Worm (Caenorhabditis elegans) whole organism, L1 larva: Measurements from ENCODE around the gene imph-1.

Source experiments
- C04F5.9 ChIP-seq: sonication (generic microtip); optimal IDR thresholded peaks from 2 replicates; lab custom pipeline; 2016; ENCODE audit warnings: missing genetic modification characterization, missing compliant biosample characterization
- C16A3.4 ChIP-seq: fragments of 150-350 bp; optimal IDR thresholded peaks from 2 replicates; lab custom pipeline; 2014; ENCODE audit warnings: missing biosample characterization, missing genetic modification characterization
- C34B4.2 ChIP-seq: sonication (generic microtip); optimal IDR thresholded peaks from 2 replicates; lab custom pipeline; 2017; ENCODE audit warnings: mild to moderate bottlenecking, missing genetic modification characterization, missing compliant biosample characterization
- Y116A8C.19 ChIP-seq: sonication (generic microtip); optimal IDR thresholded peaks from 2 replicates; lab custom pipeline; 2016; ENCODE audit warnings: missing compliant biosample characterization, missing genetic modification characterization, borderline replicate concordance
- aly-2 ChIP-seq: fragments of 150-350 bp; optimal IDR thresholded peaks from 2 replicates; lab custom pipeline; 2014; ENCODE audit warnings: missing biosample characterization, missing genetic modification characterization
- blmp-1 ChIP-seq: fragments of 150-350 bp; optimal IDR thresholded peaks from 2 replicates; lab custom pipeline; 2014; ENCODE audit warnings: missing biosample characterization, missing genetic modification characterization
- ceh-63 ChIP-seq: fragments of 200-800 bp; sonication (Bioruptor generic); optimal IDR thresholded peaks from 2 replicates; lab custom pipeline; 2018; ENCODE audit warnings: mild to moderate bottlenecking, missing genetic modification characterization, missing compliant biosample characterization
- ceh-82 ChIP-seq, 3 experiments: fragments of 150-350 bp in 1 of 3; sonication (generic microtip) in 2 of 3; optimal IDR thresholded peaks; 2 replicates each; lab custom pipeline; 2014 to 2017; ENCODE audit warnings: missing biosample characterization in 3 of 3, missing genetic modification characterization in 3 of 3
- ceh-88 ChIP-seq: fragments of 200-800 bp; sonication (Bioruptor generic); IDR thresholded peaks from 2 replicates; pipeline ENCODE4 v1.3.6; 2022; ENCODE audit warnings: missing genetic modification characterization, missing compliant biosample characterization
- ceh-90 ChIP-seq: sonication (generic microtip); optimal IDR thresholded peaks from 2 replicates; lab custom pipeline; 2016; ENCODE audit warnings: missing genetic modification characterization, missing compliant biosample characterization
- ces-1 ChIP-seq: fragments of 150-350 bp; optimal IDR thresholded peaks from 2 replicates; lab custom pipeline; 2014; ENCODE audit warnings: missing biosample characterization, missing genetic modification reagents, missing genetic modification characterization
- dpl-1 ChIP-seq, 3 experiments: fragments of 150-350 bp in 2 of 3; sonication (generic microtip) in 1 of 3; optimal IDR thresholded peaks; 2 replicates each; lab custom pipeline; 2014 to 2017; ENCODE audit warnings: missing biosample characterization in 3 of 3, missing genetic modification characterization in 3 of 3, missing genetic modification reagents in 3 of 3
- dsc-1 ChIP-seq: sonication (generic microtip); optimal IDR thresholded peaks from 2 replicates; lab custom pipeline; 2016; ENCODE audit warnings: mild to moderate bottlenecking, missing genetic modification characterization, missing compliant biosample characterization
- efl-1 ChIP-seq, 4 experiments: fragments of 150-350 bp; optimal IDR thresholded peaks in 3 of 4; peaks in 1 of 4; 1 replicate in 1 of 4; 2 replicates in 3 of 4; lab custom pipeline; 2014; ENCODE audit warnings: missing biosample characterization in 2 of 4, missing genetic modification characterization in 2 of 4, missing genetic modification reagents in 2 of 4
- efl-3 ChIP-seq: fragments of 200-800 bp; sonication (Bioruptor generic); optimal IDR thresholded peaks from 2 replicates; lab custom pipeline; 2018; ENCODE audit warnings: mild to moderate bottlenecking, missing genetic modification characterization, missing compliant biosample characterization
- egl-13 ChIP-seq: sonication (generic microtip); optimal IDR thresholded peaks from 2 replicates; lab custom pipeline; 2016; ENCODE audit warnings: missing genotype, missing genetic modification reagents, missing genetic modification characterization, missing compliant biosample characterization
- elt-2 ChIP-seq: sonication (generic microtip); optimal IDR thresholded peaks from 2 replicates; lab custom pipeline; 2016; ENCODE audit warnings: missing genetic modification characterization, mild to moderate bottlenecking, inconsistent platforms, missing compliant biosample characterization, missing genetic modification reagents
- fos-1 ChIP-seq: fragments of 150-350 bp; optimal IDR thresholded peaks from 2 replicates; lab custom pipeline; 2014; ENCODE audit warnings: missing biosample characterization, missing genetic modification characterization
- hlh-17 ChIP-seq: fragments of 200-800 bp; sonication (Bioruptor generic); optimal IDR thresholded peaks from 2 replicates; lab custom pipeline; 2018; ENCODE audit warnings: missing genetic modification characterization, mild to moderate bottlenecking, missing compliant biosample characterization, moderate library complexity, borderline replicate concordance
- hpl-2 ChIP-seq: fragments of 150-350 bp; optimal IDR thresholded peaks from 2 replicates; lab custom pipeline; 2014; ENCODE audit warnings: missing biosample characterization, missing genetic modification reagents, missing genetic modification characterization
- isw-1 ChIP-seq: fragments of 200-800 bp; sonication (Bioruptor generic); IDR thresholded peaks from 2 replicates; pipeline ENCODE4 v1.3.6; 2022; ENCODE audit warnings: missing genetic modification characterization, missing compliant biosample characterization
- jun-1 ChIP-seq: fragments of 150-350 bp; optimal IDR thresholded peaks from 2 replicates; lab custom pipeline; 2014; ENCODE audit warnings: missing biosample characterization, missing genetic modification reagents, missing genetic modification characterization
- lin-13 ChIP-seq: fragments of 150-350 bp; optimal IDR thresholded peaks from 2 replicates; lab custom pipeline; 2014; ENCODE audit warnings: missing biosample characterization, missing genetic modification reagents, missing genetic modification characterization
- lin-14 ChIP-seq: fragments of 200-800 bp; sonication (Bioruptor generic); optimal IDR thresholded peaks from 2 replicates; lab custom pipeline; 2018; ENCODE audit warnings: mild to moderate bottlenecking, missing genetic modification characterization, moderate library complexity, missing compliant biosample characterization
- lin-39 ChIP-seq: fragments of 150-350 bp; optimal IDR thresholded peaks from 2 replicates; lab custom pipeline; 2014; ENCODE audit warnings: missing biosample characterization, missing genetic modification reagents, missing genetic modification characterization
- lsy-2 ChIP-seq, 2 experiments: fragments of 150-350 bp; optimal IDR thresholded peaks; 2 replicates each; lab custom pipeline; 2014; ENCODE audit warnings: missing biosample characterization in 2 of 2, missing genetic modification characterization in 2 of 2
- mdl-1 ChIP-seq, 2 experiments: fragments of 150-350 bp; optimal IDR thresholded peaks; 2 replicates each; lab custom pipeline; 2014 to 2017; ENCODE audit warnings: missing biosample characterization in 2 of 2, missing genetic modification characterization in 2 of 2, inconsistent platforms in 1 of 2
- nhr-11 ChIP-seq: fragments of 150-350 bp; optimal IDR thresholded peaks from 2 replicates; lab custom pipeline; 2014; ENCODE audit warnings: missing biosample characterization, missing genetic modification characterization
- nhr-12 ChIP-seq: sonication (generic microtip); optimal IDR thresholded peaks from 2 replicates; lab custom pipeline; 2017; ENCODE audit warnings: missing biosample characterization, missing genetic modification characterization
- nhr-19 ChIP-seq: fragments of 200-800 bp; sonication (Bioruptor generic); conservative IDR thresholded peaks from 2 replicates; pipeline ENCODE4 v1.3.6; 2022; ENCODE audit warnings: missing genetic modification characterization, missing compliant biosample characterization
- nhr-237 ChIP-seq: fragments of 150-350 bp; optimal IDR thresholded peaks from 2 replicates; lab custom pipeline; 2014; ENCODE audit warnings: missing biosample characterization, missing genetic modification characterization
- nhr-47 ChIP-seq: sonication (generic microtip); optimal IDR thresholded peaks from 2 replicates; lab custom pipeline; 2016; ENCODE audit warnings: mild to moderate bottlenecking, missing genetic modification characterization, moderate library complexity, missing compliant biosample characterization
- nhr-71 ChIP-seq: sonication (generic microtip); optimal IDR thresholded peaks from 2 replicates; lab custom pipeline; 2016; ENCODE audit warnings: mild to moderate bottlenecking, missing genetic modification characterization, moderate library complexity, missing compliant biosample characterization
- nhr-77 ChIP-seq: fragments of 150-350 bp; optimal IDR thresholded peaks from 2 replicates; lab custom pipeline; 2014; ENCODE audit warnings: missing biosample characterization, missing genetic modification characterization
- nhr-84 ChIP-seq: sonication (generic microtip); optimal IDR thresholded peaks from 2 replicates; lab custom pipeline; 2017; ENCODE audit warnings: missing biosample characterization, missing genetic modification characterization
- nhr-85 ChIP-seq: sonication (generic microtip); peaks from one replicate; lab custom pipeline; 2016; ENCODE audit warnings: missing genetic modification characterization, inconsistent platforms, missing compliant biosample characterization
- nhr-90 ChIP-seq: sonication (generic microtip); optimal IDR thresholded peaks from 2 replicates; lab custom pipeline; 2016; ENCODE audit warnings: mild to moderate bottlenecking, missing genetic modification characterization, missing compliant biosample characterization; ENCODE audit not compliant: poor library complexity
- pag-3 ChIP-seq: sonication (generic microtip); optimal IDR thresholded peaks from 2 replicates; lab custom pipeline; 2017; ENCODE audit warnings: missing genetic modification characterization, mild to moderate bottlenecking, missing compliant biosample characterization, antibody characterized with exemption, borderline replicate concordance; ENCODE audit not compliant: insufficient read depth
- pax-3 ChIP-seq: fragments of 200-800 bp; sonication (Bioruptor generic); optimal IDR thresholded peaks from 2 replicates; lab custom pipeline; 2018; ENCODE audit warnings: mild to moderate bottlenecking, missing genetic modification characterization, moderate library complexity, missing compliant biosample characterization
- rnt-1 ChIP-seq: sonication (generic microtip); optimal IDR thresholded peaks from 2 replicates; lab custom pipeline; 2016; ENCODE audit warnings: mild to moderate bottlenecking, missing genetic modification characterization, moderate library complexity, missing compliant biosample characterization
- snpc-4 ChIP-seq: fragments of 150-350 bp; optimal IDR thresholded peaks from 2 replicates; lab custom pipeline; 2014; ENCODE audit warnings: missing biosample characterization, missing genetic modification characterization
- snu-23 ChIP-seq: sonication (generic microtip); optimal IDR thresholded peaks from 2 replicates; lab custom pipeline; 2016; ENCODE audit warnings: missing genetic modification characterization, missing compliant biosample characterization
- sox-4 ChIP-seq: sonication (generic microtip); optimal IDR thresholded peaks from 2 replicates; lab custom pipeline; 2016; ENCODE audit warnings: missing genetic modification characterization, missing compliant biosample characterization
- unc-30 ChIP-seq: sonication (generic microtip); optimal IDR thresholded peaks from 2 replicates; lab custom pipeline; 2017; ENCODE audit warnings: missing biosample characterization, missing genetic modification characterization
- unc-62 ChIP-seq: fragments of 150-350 bp; optimal IDR thresholded peaks from 2 replicates; lab custom pipeline; 2014; ENCODE audit warnings: missing biosample characterization, missing genetic modification reagents, missing genetic modification characterization
- unc-86 ChIP-seq: sonication (generic microtip); optimal IDR thresholded peaks from 2 replicates; lab custom pipeline; 2016; ENCODE audit warnings: missing genetic modification characterization, missing compliant biosample characterization
- unc-98 ChIP-seq: fragments of 200-800 bp; sonication (Bioruptor generic); IDR thresholded peaks from 2 replicates; pipeline ENCODE4 v1.3.6; 2022; ENCODE audit warnings: missing genetic modification characterization, missing compliant biosample characterization
- vab-15 ChIP-seq: sonication (generic microtip); optimal IDR thresholded peaks from 2 replicates; lab custom pipeline; 2017; ENCODE audit warnings: missing genotype, mild to moderate bottlenecking, missing genetic modification characterization, missing compliant biosample characterization
- ztf-4 ChIP-seq: fragments of 150-350 bp; optimal IDR thresholded peaks from 2 replicates; lab custom pipeline; 2014; ENCODE audit warnings: missing biosample characterization, missing genetic modification characterization

imph-1 gene

ce11 chrIII:4544959-4545358 lies 8.5 kb upstream of the imph-1 start, which contains the start of gene M88.3:
TSS of gene M88.3 (minus strand) at chrIII:4545059.
- no peak for TF ChIP-seq mdl-1 (tag; optimal IDR thresholded peaks at IDR 0.05; lab: Kevin White, UChicago)
- TF ChIP-seq hlh-17 (GFP tag; lab: Kevin White, UChicago) = no peak
- TF ChIP-seq aly-2 (tag; lab: Kevin White, UChicago) = no peak
- no peak for TF ChIP-seq blmp-1
- no peak for TF ChIP-seq nhr-19
- no peak for TF ChIP-seq vab-15
- TF ChIP-seq nhr-12 (tag; lab: Kevin White, UChicago) = no peak
- TF ChIP-seq elt-2 = no peak
- TF ChIP-seq unc-98 = no peak
- TF ChIP-seq jun-1 (tag; lab: Kevin White, UChicago) = no peak
- no peak for TF ChIP-seq unc-30 (tag; lab: Kevin White, UChicago)
- no peak for TF ChIP-seq nhr-84 (tag; lab: Kevin White, UChicago)
- no peak for TF ChIP-seq unc-62
- TF ChIP-seq snpc-4 = no peak
- TF ChIP-seq C16A3.4 (tag; lab: Kevin White, UChicago) = no peak
- no peak for TF ChIP-seq isw-1 (GFP tag; lab: Robert Waterston, UW)
- TF ChIP-seq efl-3 = no peak
- no peak for TF ChIP-seq egl-13 (tag; lab: Kevin White, UChicago)

ce11 chrIII:4548739-4549138 lies 4.7 kb upstream of the imph-1 start, which contains the start of gene M88.4:
TSS of gene M88.4 (plus strand) at chrIII:4549039.
- no peak for TF ChIP-seq nhr-11 (tag; lab: Kevin White, UChicago)
- no peak for TF ChIP-seq mdl-1 (tag; optimal IDR thresholded peaks at IDR 0.05; lab: Kevin White, UChicago)
- TF ChIP-seq sox-4 = no peak
- TF ChIP-seq isw-1 (GFP tag; lab: Robert Waterston, UW) = no peak
- TF ChIP-seq dpl-1 (GFP tag; optimal IDR thresholded peaks at IDR 0.05; lab: Kevin White, UChicago) = no peak
- TF ChIP-seq lsy-2 (tag; optimal IDR thresholded peaks at IDR 0.05; lab: Kevin White, UChicago) = no peak
- TF ChIP-seq ceh-63 = no peak
- TF ChIP-seq nhr-85 (tag; lab: Kevin White, UChicago) = no peak
- TF ChIP-seq egl-13 (tag; lab: Kevin White, UChicago) = no peak
- TF ChIP-seq pax-3 (tag; lab: Kevin White, UChicago) = no peak
- no peak for TF ChIP-seq unc-30 (tag; lab: Kevin White, UChicago)
- TF ChIP-seq nhr-71 (tag; lab: Kevin White, UChicago) = no peak
- TF ChIP-seq pag-3 (tag; lab: Kevin White, UChicago) = no peak
- TF ChIP-seq snu-23 = no peak

- TF ChIP-seq unc-98 (no peak), Y116A8C.19 (tag; lab: Kevin White, UChicago) (no peak), dpl-1 (GFP tag; optimal IDR thresholded peaks at IDR 0.05; lab: Kevin White, UChicago) (peak; percentile 21 to 47 (median 43)), nhr-77 (tag; lab: Kevin White, UChicago) (peak; percentile 83), fos-1 (tag; lab: Kevin White, UChicago) (no peak), unc-86 (tag; lab: Kevin White, UChicago) (no peak), nhr-12 (tag; lab: Kevin White, UChicago) (no peak), ceh-90 (no peak), nhr-237 (no peak), ceh-82 (tag; optimal IDR thresholded peaks at IDR 0.05; lab: Kevin White, UChicago) (peak in 2 of 3 experiments; percentile 31 to 81), isw-1 (GFP tag; lab: Robert Waterston, UW) (no peak; the same call in 1 of the 2 replicates), nhr-90 (tag; lab: Kevin White, UChicago) (peak; percentile 24), lin-14 (GFP tag; lab: Kevin White, UChicago) (peak; percentile 97), ztf-4 (tag; lab: Kevin White, UChicago) (peak; percentile 20), efl-1 (optimal IDR thresholded peaks at IDR 0.05; lab: Kevin White, UChicago) (peak; percentile 55 to 63), efl-1 (GFP tag; optimal IDR thresholded peaks at IDR 0.05 in 1 of 2; lab: Kevin White, UChicago) (peak in 1 of 2 experiments; percentile 24), C16A3.4 (tag; lab: Kevin White, UChicago) (peak; percentile 48), lin-39 (tag; lab: Kevin White, UChicago) (no peak), egl-13 (tag; lab: Kevin White, UChicago) (peak; percentile 7), dsc-1 (peak; percentile 23), rnt-1 (peak; percentile 57), nhr-47 (peak; percentile 44), nhr-71 (tag; lab: Kevin White, UChicago) (peak; percentile 73), ces-1 (no peak), C04F5.9 (tag; lab: Kevin White, UChicago) (no peak), ceh-88 (GFP tag; lab: Robert Waterston, UW) (no peak), hpl-2 (GFP tag; lab: Kevin White, UChicago) (no peak), lin-13 (GFP tag; lab: Kevin White, UChicago) (peak; percentile 16), C34B4.2 (tag; lab: Kevin White, UChicago) (no peak)
Observed at ce11 chrIII:4551963-4552362, 1.5 kb upstream of the imph-1 start.
